Worm (Caenorhabditis elegans) whole organism, L2 larva: ENCODE results near the gene mre-11.

Experiments used
- F13H6.1 ChIP-seq: sonication (generic microtip); optimal IDR thresholded peaks from 2 replicates; lab custom pipeline; 2016; ENCODE audit warnings: missing genetic modification characterization, missing compliant biosample characterization
- R02D3.7 ChIP-seq: fragments of 150-350 bp; optimal IDR thresholded peaks from 2 replicates; lab custom pipeline; 2014; ENCODE audit warnings: missing biosample characterization, missing genetic modification characterization
- Y55F3AM.14 ChIP-seq: fragments of 200-800 bp; sonication (Bioruptor generic); optimal IDR thresholded peaks from 2 replicates; lab custom pipeline; 2018; ENCODE audit warnings: mild to moderate bottlenecking, missing genetic modification characterization, missing compliant biosample characterization
- ZK546.5 ChIP-seq: sonication (generic microtip); optimal IDR thresholded peaks from 2 replicates; lab custom pipeline; 2017; ENCODE audit warnings: missing biosample characterization, missing genetic modification characterization
- alr-1 ChIP-seq: fragments of 150-350 bp; optimal IDR thresholded peaks from 2 replicates; lab custom pipeline; 2014; ENCODE audit warnings: missing biosample characterization, missing genetic modification characterization
- aly-2 ChIP-seq: fragments of 150-350 bp; optimal IDR thresholded peaks from 2 replicates; lab custom pipeline; 2014; ENCODE audit warnings: missing biosample characterization, missing genetic modification characterization
- ama-1 ChIP-seq: fragments of 150-350 bp; optimal IDR thresholded peaks from 2 replicates; lab custom pipeline; 2018; ENCODE audit warnings: inconsistent platforms
- blmp-1 ChIP-seq: sonication (generic microtip); optimal IDR thresholded peaks from 2 replicates; lab custom pipeline; 2017; ENCODE audit warnings: missing genetic modification characterization, mild to moderate bottlenecking, missing compliant biosample characterization, antibody characterized with exemption, moderate library complexity; ENCODE audit not compliant: insufficient read depth
- ceh-82 ChIP-seq: fragments of 150-350 bp; optimal IDR thresholded peaks from 2 replicates; lab custom pipeline; 2014; ENCODE audit warnings: missing biosample characterization, missing genetic modification characterization
- crh-2 ChIP-seq: sonication (generic microtip); optimal IDR thresholded peaks from 2 replicates; lab custom pipeline; 2017; ENCODE audit warnings: missing biosample characterization, missing genetic modification characterization
- dmd-4 ChIP-seq: sonication (generic microtip); optimal IDR thresholded peaks from 2 replicates; lab custom pipeline; 2017; ENCODE audit warnings: missing biosample characterization, missing genetic modification characterization
- egl-27 ChIP-seq: sonication (generic microtip); optimal IDR thresholded peaks from 3 replicates; lab custom pipeline; 2017; ENCODE audit warnings: missing biosample characterization, missing genetic modification reagents, missing genetic modification characterization
- elt-1 ChIP-seq: fragments of 150-350 bp; optimal IDR thresholded peaks from 2 replicates; lab custom pipeline; 2014; ENCODE audit warnings: missing biosample characterization, missing genetic modification characterization
- elt-3 ChIP-seq: sonication (generic microtip); optimal IDR thresholded peaks from 2 replicates; lab custom pipeline; 2017; ENCODE audit warnings: missing biosample characterization, missing genetic modification characterization
- fos-1 ChIP-seq: fragments of 150-350 bp; optimal IDR thresholded peaks from 2 replicates; lab custom pipeline; 2014; ENCODE audit warnings: missing biosample characterization, missing genetic modification characterization
- gmeb-1 ChIP-seq: fragments of 150-350 bp; optimal IDR thresholded peaks from 2 replicates; lab custom pipeline; 2014; ENCODE audit warnings: missing biosample characterization, missing genetic modification characterization
- lin-11 ChIP-seq: fragments of 150-350 bp; sonication (generic microtip); optimal IDR thresholded peaks from 2 replicates; lab custom pipeline; 2014; ENCODE audit warnings: missing biosample characterization, missing genetic modification characterization, inconsistent platforms, mixed read lengths
- lin-13 ChIP-seq: fragments of 150-350 bp; optimal IDR thresholded peaks from 2 replicates; lab custom pipeline; 2014; ENCODE audit warnings: missing biosample characterization, missing genetic modification reagents, missing genetic modification characterization
- lin-39 ChIP-seq: fragments of 150-350 bp; optimal IDR thresholded peaks from 2 replicates; lab custom pipeline; 2014; ENCODE audit warnings: missing biosample characterization, missing genetic modification reagents, missing genetic modification characterization
- lsy-2 ChIP-seq, 2 experiments: fragments of 150-350 bp in 1 of 2; sonication (generic microtip) in 1 of 2; optimal IDR thresholded peaks; 2 replicates each; lab custom pipeline; 2014 to 2017; ENCODE audit warnings: missing biosample characterization in 2 of 2, missing genetic modification characterization in 2 of 2
- mab-5 ChIP-seq: fragments of 150-350 bp; optimal IDR thresholded peaks from 2 replicates; lab custom pipeline; 2014; ENCODE audit warnings: missing biosample characterization, missing genetic modification characterization
- mbf-1 ChIP-seq: sonication (generic microtip); optimal IDR thresholded peaks from 2 replicates; lab custom pipeline; 2017; ENCODE audit warnings: missing biosample characterization, missing genetic modification characterization
- mdl-1 ChIP-seq, 2 experiments: fragments of 150-350 bp in 1 of 2; sonication (generic microtip) in 1 of 2; optimal IDR thresholded peaks; 2 replicates each; lab custom pipeline; 2017; ENCODE audit warnings: missing biosample characterization in 2 of 2, missing genetic modification characterization in 2 of 2
- nhr-10 ChIP-seq: sonication (generic microtip); optimal IDR thresholded peaks from 2 replicates; lab custom pipeline; 2017; ENCODE audit warnings: missing biosample characterization, missing genetic modification characterization
- nhr-11 ChIP-seq: fragments of 150-350 bp; optimal IDR thresholded peaks from 2 replicates; lab custom pipeline; 2014; ENCODE audit warnings: missing biosample characterization, missing genetic modification characterization
- nhr-12 ChIP-seq: fragments of 150-350 bp; optimal IDR thresholded peaks from 2 replicates; lab custom pipeline; 2014; ENCODE audit warnings: missing biosample characterization, missing genetic modification characterization
- nhr-129 ChIP-seq: fragments of 150-350 bp; optimal IDR thresholded peaks from 2 replicates; lab custom pipeline; 2014; ENCODE audit warnings: missing biosample characterization, missing genetic modification characterization
- nhr-21 ChIP-seq: fragments of 150-350 bp; optimal IDR thresholded peaks from 2 replicates; lab custom pipeline; 2014; ENCODE audit warnings: missing biosample characterization, missing genetic modification characterization
- nhr-23 ChIP-seq: fragments of 150-350 bp; optimal IDR thresholded peaks from 2 replicates; lab custom pipeline; 2014; ENCODE audit warnings: missing biosample characterization, missing genetic modification reagents, missing genetic modification characterization
- nhr-237 ChIP-seq: fragments of 150-350 bp; optimal IDR thresholded peaks from 2 replicates; lab custom pipeline; 2014; ENCODE audit warnings: missing biosample characterization, missing genetic modification characterization
- nhr-25 ChIP-seq: fragments of 150-350 bp; sonication (generic microtip); optimal IDR thresholded peaks from 3 replicates; lab custom pipeline; 2014; ENCODE audit warnings: missing biosample characterization, missing genetic modification characterization
- nhr-77 ChIP-seq: fragments of 150-350 bp; optimal IDR thresholded peaks from 2 replicates; lab custom pipeline; 2014; ENCODE audit warnings: missing biosample characterization, missing genetic modification characterization
- peb-1 ChIP-seq: fragments of 150-350 bp; optimal IDR thresholded peaks from 2 replicates; lab custom pipeline; 2014; ENCODE audit warnings: missing biosample characterization, missing genetic modification characterization
- sem-4 ChIP-seq: fragments of 150-350 bp; optimal IDR thresholded peaks from 2 replicates; lab custom pipeline; 2014; ENCODE audit warnings: missing biosample characterization, missing genetic modification reagents, missing genetic modification characterization
- skn-1 ChIP-seq: sonication (generic microtip); optimal IDR thresholded peaks from 2 replicates; lab custom pipeline; 2017; ENCODE audit warnings: missing biosample characterization, missing genetic modification characterization
- sma-3 ChIP-seq: sonication (generic microtip); optimal IDR thresholded peaks from 2 replicates; lab custom pipeline; 2016; ENCODE audit warnings: missing genetic modification reagents, missing genetic modification characterization, missing compliant biosample characterization
- sma-9 ChIP-seq, 2 experiments: fragments of 150-350 bp in 1 of 2; sonication (generic microtip) in 1 of 2; optimal IDR thresholded peaks; 2 replicates each; lab custom pipeline; 2014 to 2016; ENCODE audit warnings: missing genetic modification characterization in 2 of 2, mild to moderate bottlenecking in 1 of 2, missing biosample characterization in 1 of 2, missing compliant biosample characterization in 1 of 2, missing genetic modification reagents in 1 of 2, moderate library complexity in 1 of 2
- snpc-4 ChIP-seq: fragments of 150-350 bp; optimal IDR thresholded peaks from 2 replicates; lab custom pipeline; 2014; ENCODE audit warnings: missing biosample characterization, missing genetic modification characterization
- unc-39 ChIP-seq: fragments of 150-350 bp; optimal IDR thresholded peaks from 2 replicates; lab custom pipeline; 2014; ENCODE audit warnings: missing biosample characterization, missing genetic modification characterization
- unc-55 ChIP-seq: fragments of 150-350 bp; sonication (generic microtip); optimal IDR thresholded peaks from 3 replicates; lab custom pipeline; 2014; ENCODE audit warnings: missing biosample characterization, missing genetic modification reagents, missing genetic modification characterization
- unc-62 ChIP-seq: fragments of 150-350 bp; optimal IDR thresholded peaks from 2 replicates; lab custom pipeline; 2014; ENCODE audit warnings: missing biosample characterization, missing genetic modification reagents, missing genetic modification characterization
- zag-1 ChIP-seq: fragments of 150-350 bp; optimal IDR thresholded peaks from 2 replicates; lab custom pipeline; 2014; ENCODE audit warnings: missing biosample characterization, missing genetic modification characterization
- ztf-1 ChIP-seq: fragments of 200-800 bp; sonication (Bioruptor generic); conservative IDR thresholded peaks from 2 replicates; pipeline ENCODE4 v1.3.6; 2022; ENCODE audit warnings: missing genetic modification characterization, missing compliant biosample characterization
- ztf-11 ChIP-seq: sonication (generic microtip); optimal IDR thresholded peaks from 2 replicates; lab custom pipeline; 2017; ENCODE audit warnings: missing biosample characterization, missing genetic modification characterization
- ztf-4 ChIP-seq: fragments of 150-350 bp; optimal IDR thresholded peaks from 2 replicates; lab custom pipeline; 2014; ENCODE audit warnings: missing biosample characterization, missing genetic modification characterization

Gene mre-11

DNA sequence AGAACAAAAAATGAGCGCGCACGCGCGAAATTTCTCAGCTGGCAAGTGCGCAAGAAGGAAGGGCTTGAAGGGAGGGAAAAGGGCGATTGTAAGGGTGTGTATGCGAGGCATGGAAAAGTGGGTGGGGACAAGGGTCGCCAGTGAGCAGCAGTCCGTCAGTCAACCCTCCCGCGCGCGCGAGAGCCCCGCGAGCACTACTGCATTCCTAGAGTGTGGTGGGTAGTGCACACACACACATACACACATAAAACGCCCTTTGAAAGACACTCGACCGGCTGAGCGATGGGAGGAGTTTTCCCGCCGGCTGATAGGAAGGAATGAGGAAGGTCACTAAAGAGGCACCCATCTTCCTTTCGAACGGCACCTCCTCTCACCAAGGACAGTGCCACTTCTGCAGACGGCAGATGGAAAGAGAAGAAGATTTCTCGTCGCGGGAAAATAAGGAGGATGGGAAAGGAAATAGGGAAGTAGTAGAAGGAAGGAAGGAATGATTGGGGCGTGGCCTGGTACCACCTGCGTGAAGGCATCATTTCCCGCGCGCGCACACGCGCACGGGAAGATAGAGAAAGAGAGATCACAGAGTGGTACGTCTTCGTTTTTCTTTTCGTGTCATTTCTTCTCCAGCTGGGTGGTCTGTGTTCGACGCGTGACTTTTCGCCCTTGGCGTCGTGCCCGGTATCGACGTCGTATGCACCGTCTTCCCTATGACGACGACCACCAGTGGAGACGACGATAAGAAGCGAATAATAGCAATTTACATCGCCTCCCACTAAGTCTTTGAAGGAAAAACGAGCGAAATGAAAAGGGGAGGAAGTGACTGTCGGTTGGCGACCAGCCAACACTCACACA lies 19.6 kb downstream of the mre-11 start (continued):
- peak; percentile 29 for TF ChIP-seq gmeb-1 (tag; lab: Kevin White, UChicago)
- no peak for TF ChIP-seq snpc-4 (tag; lab: Kevin White, UChicago)
- TF ChIP-seq blmp-1 (tag; lab: Kevin White, UChicago): peak; percentile 95
- no peak for TF ChIP-seq mab-5 (tag; lab: Kevin White, UChicago)
- TF ChIP-seq ama-1 (lab: Kevin White, UChicago): no peak
- TF ChIP-seq nhr-11 (tag; lab: Kevin White, UChicago): no peak
- no peak for TF ChIP-seq unc-55
- TF ChIP-seq mbf-1 (tag; lab: Kevin White, UChicago): no peak
- peak; percentile 33 for TF ChIP-seq egl-27 (tag; lab: Kevin White, UChicago)
- no peak for TF ChIP-seq nhr-237
- TF ChIP-seq mdl-1 (tag; optimal IDR thresholded peaks at IDR 0.05; lab: Kevin White, UChicago): peak; percentile 75 to 77
- peak; percentile 35 for TF ChIP-seq nhr-129 (tag; lab: Kevin White, UChicago)
- TF ChIP-seq unc-39 (tag; lab: Kevin White, UChicago): no peak
- TF ChIP-seq lin-11: no peak
- peak; percentile 97 for TF ChIP-seq nhr-25 (tag; lab: Kevin White, UChicago)
- no peak for TF ChIP-seq nhr-12 (tag; lab: Kevin White, UChicago)
- TF ChIP-seq fos-1 (tag; lab: Kevin White, UChicago): peak; percentile 53

DNA sequence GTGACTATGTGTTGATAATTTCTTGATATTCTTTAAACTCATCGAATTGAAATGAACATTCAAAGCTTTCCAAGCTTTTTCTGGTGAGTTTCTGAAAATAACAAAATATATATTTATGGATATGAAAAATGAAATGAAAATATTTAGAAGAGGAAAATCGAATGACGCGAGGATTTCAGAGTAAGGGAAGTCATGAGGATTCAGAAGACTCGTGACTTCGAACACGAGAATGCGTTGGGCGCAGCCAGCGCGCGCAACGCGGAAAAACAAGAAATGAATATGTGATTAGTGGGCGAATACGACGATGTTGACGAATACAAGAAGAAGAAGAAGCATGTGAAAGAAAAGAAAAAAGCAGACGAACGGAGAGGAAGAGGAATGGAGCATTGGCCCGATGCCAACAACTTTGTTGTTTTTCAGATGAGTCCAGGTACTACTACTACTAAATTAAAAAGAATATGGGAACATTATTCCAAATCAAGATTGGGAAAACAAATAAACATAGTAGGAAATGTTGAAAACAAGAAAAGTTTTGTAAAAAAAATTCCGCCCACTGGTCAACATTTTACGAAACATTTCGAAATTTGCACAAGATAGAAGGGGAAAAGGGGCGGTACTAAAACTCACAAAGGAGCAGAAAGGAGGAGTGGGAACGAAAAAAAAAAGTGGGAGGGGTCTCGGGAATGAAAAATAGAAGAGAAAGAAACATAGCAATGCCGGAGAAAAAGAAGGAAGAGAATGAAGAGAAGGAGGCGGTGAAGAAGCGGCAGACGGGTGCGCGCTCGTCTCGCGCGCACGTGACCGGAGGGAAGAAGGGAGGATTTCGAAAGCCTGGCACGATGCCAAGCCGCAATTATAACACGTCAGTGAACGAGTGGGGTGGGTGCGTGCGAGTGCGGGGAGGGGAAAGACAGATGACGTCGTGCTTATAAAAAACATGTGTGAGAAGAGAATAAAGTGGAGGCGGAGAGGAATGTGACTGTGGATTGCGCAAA lies 21.2 kb downstream of the mre-11 start:
- TF ChIP-seq peb-1 (tag; lab: Kevin White, UChicago) (no peak), ztf-1 (GFP tag; lab: Robert Waterston, UW) (no peak), ama-1 (lab: Kevin White, UChicago) (peak; percentile 81), nhr-23 (tag; lab: Kevin White, UChicago) (no peak), ceh-82 (tag; lab: Kevin White, UChicago) (peak; percentile 73), alr-1 (tag; lab: Kevin White, UChicago) (no peak), nhr-11 (tag; lab: Kevin White, UChicago) (no peak), blmp-1 (tag; lab: Kevin White, UChicago) (peak; percentile 80), unc-55 (peak; percentile 90), R02D3.7 (tag; lab: Kevin White, UChicago) (no peak), crh-2 (tag; lab: Kevin White, UChicago) (peak; percentile 90), snpc-4 (tag; lab: Kevin White, UChicago) (peak; percentile 95), nhr-25 (tag; lab: Kevin White, UChicago) (peak; percentile 94), sma-9 (GFP tag; optimal IDR thresholded peaks at IDR 0.05; lab: Kevin White, UChicago) (peak; percentile 99), sma-9 (tag; optimal IDR thresholded peaks at IDR 0.05; lab: Kevin White, UChicago) (no peak), sma-3 (GFP tag; lab: Kevin White, UChicago) (peak; percentile 49), ztf-4 (tag; lab: Kevin White, UChicago) (peak; percentile 95), egl-27 (tag; lab: Kevin White, UChicago) (peak; percentile 87), ztf-11 (tag; lab: Kevin White, UChicago) (peak; percentile 13), sem-4 (tag; lab: Kevin White, UChicago) (peak; percentile 98), fos-1 (tag; lab: Kevin White, UChicago) (peak; percentile 74), lin-11 (peak; percentile 90), skn-1 (tag; lab: Kevin White, UChicago) (no peak), lsy-2 (tag; optimal IDR thresholded peaks at IDR 0.05; lab: Kevin White, UChicago) (peak; percentile 42 to 90), dmd-4 (tag; lab: Kevin White, UChicago) (no peak), Y55F3AM.14 (peak; percentile 100), lin-13 (GFP tag; lab: Kevin White, UChicago) (peak; percentile 87), nhr-129 (tag; lab: Kevin White, UChicago) (peak; percentile 89), nhr-77 (tag; lab: Kevin White, UChicago) (no peak), unc-62 (GFP tag; lab: Kevin White, UChicago) (peak; percentile 90), aly-2 (tag; lab: Kevin White, UChicago) (no peak), mdl-1 (tag; optimal IDR thresholded peaks at IDR 0.05; lab: Kevin White, UChicago) (peak; percentile 98 to 99), mbf-1 (tag; lab: Kevin White, UChicago) (no peak), nhr-12 (tag; lab: Kevin White, UChicago) (peak; percentile 16), zag-1 (tag; lab: Kevin White, UChicago) (peak; percentile 94), mab-5 (tag; lab: Kevin White, UChicago) (peak; percentile 84), ZK546.5 (no peak), nhr-237 (no peak), F13H6.1 (tag; lab: Kevin White, UChicago) (peak; percentile 95), nhr-21 (tag; lab: Kevin White, UChicago) (peak; percentile 91), nhr-10 (tag; lab: Kevin White, UChicago) (no peak), lin-39 (tag; lab: Kevin White, UChicago) (peak; percentile 17), elt-3 (tag; lab: Kevin White, UChicago) (no peak), elt-1 (tag; lab: Kevin White, UChicago) (no peak)
